Worm (Caenorhabditis elegans): ENCODE data around the gene C26H9A.3.

C26H9A.3 gene

ce11 chrIV:12640875-12641860 lies 2.0 kb upstream of the C26H9A.3 start:
- TF ChIP-seq repo-1 (tag; optimal IDR thresholded peaks at IDR 0.05) = no peak

ce11 chrIV:12640137-12640536 lies 926 bp upstream of the C26H9A.3 start, which contains the start of gene vha-7:
vha-7 (plus strand) TSS chrIV:12640462.
- TF ChIP-seq F22D6.2 (tag; optimal IDR thresholded peaks at IDR 0.05) = no peak
- no peak for TF ChIP-seq mel-28 (tag; optimal IDR thresholded peaks at IDR 0.05; ENCODE audit: borderline replicate concordance)
- peak; percentile 8 for TF ChIP-seq snpc-3.4 (tag; optimal IDR thresholded peaks at IDR 0.05)
- peak; percentile 36 for TF ChIP-seq madf-6 (GFP tag; IDR thresholded peaks at IDR 0.05)
- no peak for TF ChIP-seq hmg-20 (GFP tag; IDR thresholded peaks at IDR 0.05)
- TF ChIP-seq ccch-3 (GFP tag; optimal IDR thresholded peaks at IDR 0.05) = no peak
- no peak for TF ChIP-seq unc-130 (GFP tag; optimal IDR thresholded peaks at IDR 0.05)
- no peak for TF ChIP-seq ceh-79 (tag; optimal IDR thresholded peaks at IDR 0.05)
- no peak for TF ChIP-seq athp-1 (tag; optimal IDR thresholded peaks at IDR 0.05)
- TF ChIP-seq zfh-2 (GFP tag; conservative IDR thresholded peaks at IDR 0.05) = no peak
- TF ChIP-seq madf-8 (GFP tag; conservative IDR thresholded peaks at IDR 0.05) = peak; percentile 71
- no peak for TF ChIP-seq mcd-1 (GFP tag; IDR thresholded peaks at IDR 0.05)
- no peak for TF ChIP-seq atf-7 (tag; optimal IDR thresholded peaks at IDR 0.05)
- TF ChIP-seq snpc-1.3 (tag; optimal IDR thresholded peaks at IDR 0.05; ENCODE audit: insufficient read depth) = no peak
- TF ChIP-seq aptf-2 (GFP tag; conservative IDR thresholded peaks at IDR 0.05) = no peak
- no peak for TF ChIP-seq him-1 (tag; optimal IDR thresholded peaks at IDR 0.05)
- peak; percentile 69 for TF ChIP-seq lsl-1 (GFP tag; optimal IDR thresholded peaks at IDR 0.05)
- no peak for TF ChIP-seq ceh-27 (GFP tag; optimal IDR thresholded peaks at IDR 0.05)

- TF ChIP-seq ztf-3 (GFP tag; optimal IDR thresholded peaks at IDR 0.05) (no peak), ceh-100 (GFP tag; IDR thresholded peaks at IDR 0.05) (no peak), madf-6 (GFP tag; IDR thresholded peaks at IDR 0.05) (no peak), chd-7 (tag; optimal IDR thresholded peaks at IDR 0.05) (no peak), madf-8 (GFP tag; conservative IDR thresholded peaks at IDR 0.05) (no peak), ztf-26 (tag; optimal IDR thresholded peaks at IDR 0.05) (no peak), unc-62 (GFP tag; optimal IDR thresholded peaks at IDR 0.05) (no peak), attf-6 (GFP tag; IDR thresholded peaks at IDR 0.05) (no peak), F57A8.1 (GFP tag; optimal IDR thresholded peaks at IDR 0.05) (no peak), F49E8.2 (tag; optimal IDR thresholded peaks at IDR 0.05; ENCODE audit: insufficient read depth) (no peak), ZK185.1 (tag; optimal IDR thresholded peaks at IDR 0.05; ENCODE audit: poor library complexity, severe bottlenecking) (no peak), let-526 (GFP tag; IDR thresholded peaks at IDR 0.05) (no peak), dpff-1 (tag; optimal IDR thresholded peaks at IDR 0.05) (no peak)
Observed at ce11 chrIV:12637340-12637739, 1.9 kb downstream of the C26H9A.3 start.

ce11 chrIV:12633825-12634224 lies 5.4 kb downstream of the C26H9A.3 start:
- TF ChIP-seq mel-28 (tag; optimal IDR thresholded peaks at IDR 0.05; ENCODE audit: borderline replicate concordance) (no peak), repo-1 (tag; optimal IDR thresholded peaks at IDR 0.05) (no peak), aptf-2 (GFP tag; conservative IDR thresholded peaks at IDR 0.05) (no peak), F37B4.10 (GFP tag; IDR thresholded peaks at IDR 0.05) (no peak), unc-62 (GFP tag; optimal IDR thresholded peaks at IDR 0.05) (no peak), ceh-40 (GFP tag; IDR thresholded peaks at IDR 0.05) (no peak), F49E8.2 (tag; optimal IDR thresholded peaks at IDR 0.05; ENCODE audit: insufficient read depth) (no peak), B0035.1 (tag; optimal IDR thresholded peaks at IDR 0.05) (no peak), attf-5 (GFP tag; optimal IDR thresholded peaks at IDR 0.05) (no peak), nfyb-1 (GFP tag; IDR thresholded peaks at IDR 0.05) (no peak), mcd-1 (GFP tag; IDR thresholded peaks at IDR 0.05) (no peak), egrh-3 (GFP tag; IDR thresholded peaks at IDR 0.05) (no peak), F10E7.11 (tag; optimal IDR thresholded peaks at IDR 0.05) (no peak), Y95B8A.8 (GFP tag; IDR thresholded peaks at IDR 0.05) (no peak), snpc-1.1 (tag; optimal IDR thresholded peaks at IDR 0.05; ENCODE audit: insufficient read depth) (no peak)

Measured in whole organism, young adult.